Fruit fly (Drosophila melanogaster): ENCODE measurements around the gene Atet.

DNA sequence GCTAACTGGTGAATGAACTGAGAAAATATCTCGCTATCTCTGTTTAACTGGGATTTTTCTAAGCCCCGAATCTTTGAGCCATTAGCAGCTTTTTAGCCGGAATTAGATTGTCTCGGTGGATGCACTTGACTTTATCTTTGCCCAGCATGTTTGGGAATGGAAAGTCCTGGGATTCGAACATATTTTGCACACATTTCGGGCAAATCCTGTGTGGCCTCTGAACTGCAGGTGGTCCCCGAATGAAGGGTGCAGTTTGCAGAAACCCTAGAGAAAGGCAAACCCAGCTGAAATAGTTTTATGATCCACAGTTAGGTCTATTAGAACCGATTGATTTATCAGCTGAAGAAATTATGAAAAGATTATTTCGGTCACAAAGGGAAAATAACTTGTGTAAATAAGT is 32.9 kb downstream of the Atet start:
- TF ChIP-seq Spps (tag; optimal IDR thresholded peaks at IDR 0.05) (no peak), CG16779 (GFP tag; IDR thresholded peaks at IDR 0.05) (no peak), CG9797 (GFP tag; optimal IDR thresholded peaks at IDR 0.05) (no peak), CG17361 (GFP tag; IDR thresholded peaks at IDR 0.05) (no peak), grau (tag; optimal IDR thresholded peaks at IDR 0.05) (no peak), CG30020 (tag; optimal IDR thresholded peaks at IDR 0.05) (no peak), CTCF (GFP tag; optimal IDR thresholded peaks at IDR 0.05) (no peak), Doc2 (GFP tag; IDR thresholded peaks at IDR 0.05) (no peak)

Measured in whole organism, embryonic.